Worm (Caenorhabditis elegans) whole organism, young adult: ENCODE results near the gene ZK813.6.

ENCODE experiments used
- D2030.7 ChIP-seq: fragments of 200-800 bp; sonication (Bioruptor generic); IDR thresholded peaks from 2 replicates; pipeline ENCODE4 v1.3.6; 2022; ENCODE audit warnings: missing genetic modification reagents, missing genetic modification characterization, missing compliant biosample characterization
- attf-3 ChIP-seq: fragments of 200-800 bp; sonication (Bioruptor generic); conservative IDR thresholded peaks from 2 replicates; pipeline ENCODE4 v1.3.6; 2022; ENCODE audit warnings: missing genetic modification reagents, missing genetic modification characterization, missing compliant biosample characterization
- dpl-1 ChIP-seq: fragments of 150-350 bp; optimal IDR thresholded peaks from 2 replicates; lab custom pipeline; 2014; ENCODE audit warnings: missing biosample characterization, missing genetic modification reagents, missing genetic modification characterization
- mes-4 ChIP-seq: sonication (generic microtip); optimal IDR thresholded peaks from 2 replicates; lab custom pipeline; 2016; ENCODE audit warnings: missing genotype, missing genetic modification characterization, missing compliant biosample characterization

ce11 chrX:3469332-3469731 lies 44.7 kb downstream of the ZK813.6 start:
- TF ChIP-seq D2030.7 (GFP tag; lab: Robert Waterston, UW) (no peak), mes-4 (tag; lab: Kevin White, UChicago) (no peak), attf-3 (GFP tag; lab: Robert Waterston, UW) (no peak), dpl-1 (GFP tag; lab: Kevin White, UChicago) (no peak)
